Fruit fly (Drosophila melanogaster) whole organism, embryonic: ENCODE results near the gene CG12768.

ENCODE experiments used
- CG10209 ChIP-seq: fragments of 200-800 bp; sonication (Bioruptor generic); optimal IDR thresholded peaks from 3 replicates; lab custom pipeline; 2017; ENCODE audit warnings: missing biosample characterization, mild to moderate bottlenecking, missing genetic modification characterization, missing genetic modification reagents
- CG10979 ChIP-seq: fragments of 200-800 bp; sonication (Bioruptor generic); optimal IDR thresholded peaks from 2 replicates; lab custom pipeline; 2018; ENCODE audit warnings: missing biosample characterization, mild to moderate bottlenecking, missing genetic modification characterization, moderate library complexity
- CG11085 ChIP-seq: fragments of 200-800 bp; sonication (Bioruptor generic); IDR thresholded peaks from 2 replicates; pipeline ENCODE4 v1.3.6; 2022; ENCODE audit warnings: missing biosample characterization, missing genetic modification characterization
- CG14014 ChIP-seq: fragments of 200-800 bp; sonication (Bioruptor generic); IDR thresholded peaks from 2 replicates; pipeline ENCODE4 v1.3.6; 2022; ENCODE audit warnings: missing biosample characterization, missing genetic modification characterization
- CG14441 ChIP-seq: fragments of 200-800 bp; sonication (Bioruptor generic); IDR thresholded peaks from 2 replicates; pipeline ENCODE4 v1.3.6; 2022; ENCODE audit warnings: missing biosample characterization, missing genetic modification characterization
- CG15479 ChIP-seq: fragments of 200-800 bp; sonication (Bioruptor generic); optimal IDR thresholded peaks from 3 replicates; lab custom pipeline; 2019; ENCODE audit warnings: missing biosample characterization, mild to moderate bottlenecking, missing genetic modification characterization, moderate library complexity
- CG2199 ChIP-seq: fragments of 200-800 bp; sonication (Bioruptor generic); IDR thresholded peaks from 3 replicates; pipeline ENCODE4 v1.3.6; 2022; ENCODE audit warnings: missing biosample characterization, missing genetic modification characterization
- CG30020 ChIP-seq: fragments of 200-800 bp; optimal IDR thresholded peaks from 2 replicates; lab custom pipeline; 2019; ENCODE audit warnings: missing biosample characterization, mild to moderate bottlenecking, missing genetic modification characterization, moderate library complexity
- CG4328 ChIP-seq: fragments of 200-800 bp; sonication (Bioruptor generic); optimal IDR thresholded peaks from 3 replicates; lab custom pipeline; 2017; ENCODE audit warnings: missing biosample characterization, missing genetic modification reagents, missing genetic modification characterization
- CG4360 ChIP-seq: fragments of 200-800 bp; sonication (Bioruptor generic); IDR thresholded peaks from 2 replicates; pipeline ENCODE4 v1.3.6; 2022; ENCODE audit warnings: missing biosample characterization, missing genetic modification characterization
- CG6175 ChIP-seq: fragments of 200-800 bp; sonication (Bioruptor generic); IDR thresholded peaks from 3 replicates; pipeline ENCODE4 v1.3.6; 2022; ENCODE audit warnings: missing biosample characterization, missing genetic modification characterization
- CG7556 ChIP-seq: fragments of 200-800 bp; sonication (Bioruptor generic); optimal IDR thresholded peaks from 2 replicates; lab custom pipeline; 2017; ENCODE audit warnings: missing biosample characterization, mild to moderate bottlenecking, missing genetic modification characterization
- CG8478 ChIP-seq: fragments of >200 bp; optimal IDR thresholded peaks from 2 replicates; lab custom pipeline; 2018
- CG8765 ChIP-seq: fragments of 200-800 bp; sonication (Bioruptor generic); IDR thresholded peaks from 2 replicates; pipeline ENCODE4 v1.3.6; 2022; ENCODE audit warnings: missing biosample characterization, missing genetic modification characterization
- CTCF ChIP-seq: fragments of 200-800 bp; sonication (Bioruptor generic); optimal IDR thresholded peaks from 2 replicates; lab custom pipeline; 2017; ENCODE audit warnings: missing biosample characterization, mild to moderate bottlenecking, missing genetic modification characterization, moderate library complexity
- Dip2 ChIP-seq: fragments of 200-800 bp; sonication (Bioruptor generic); IDR thresholded peaks from 2 replicates; pipeline ENCODE4 v1.3.6; 2022; ENCODE audit warnings: missing biosample characterization, missing genetic modification characterization
- Lhr ChIP-seq: fragments of 200-800 bp; sonication (Bioruptor generic); optimal IDR thresholded peaks from 3 replicates; lab custom pipeline; 2017; ENCODE audit warnings: mild to moderate bottlenecking, missing biosample characterization, missing genetic modification reagents, missing genetic modification characterization
- cad ChIP-seq: fragments of >200 bp; optimal IDR thresholded peaks from 2 replicates; lab custom pipeline; 2017; ENCODE audit warnings: missing biosample characterization, missing genetic modification characterization
- cwo ChIP-seq: fragments of 200-800 bp; sonication (Bioruptor generic); optimal IDR thresholded peaks from 3 replicates; lab custom pipeline; 2017; ENCODE audit warnings: missing biosample characterization, missing genetic modification characterization, mild to moderate bottlenecking, moderate library complexity, missing genetic modification reagents
- dpn ChIP-seq, 2 experiments: fragments of 200-800 bp; sonication (Bioruptor generic); optimal IDR thresholded peaks; 3 replicates each; lab custom pipeline; 2016; ENCODE audit warnings: missing biosample characterization in 2 of 2, missing genetic modification characterization in 2 of 2
- en ChIP-seq: fragments of 200-800 bp; sonication (Bioruptor generic); optimal IDR thresholded peaks from 2 replicates; lab custom pipeline; 2016; ENCODE audit warnings: missing biosample characterization, missing genetic modification characterization
- gem ChIP-seq: fragments of 200-800 bp; sonication (Bioruptor generic); optimal IDR thresholded peaks from 2 replicates; lab custom pipeline; 2019; ENCODE audit warnings: missing biosample characterization, mild to moderate bottlenecking, missing genetic modification characterization, moderate library complexity
- jing ChIP-seq: fragments of 200-800 bp; sonication (Bioruptor generic); optimal IDR thresholded peaks from 2 replicates; lab custom pipeline; 2018; ENCODE audit warnings: missing biosample characterization, mild to moderate bottlenecking, missing genetic modification characterization
- maf-S ChIP-seq: fragments of 200-800 bp; sonication (Bioruptor generic); optimal IDR thresholded peaks from 2 replicates; lab custom pipeline; 2016; ENCODE audit warnings: missing biosample characterization, missing genetic modification characterization
- nerfin-1 ChIP-seq: fragments of 200-800 bp; sonication (Bioruptor generic); optimal IDR thresholded peaks from 3 replicates; lab custom pipeline; 2019; ENCODE audit warnings: missing biosample characterization, mild to moderate bottlenecking, missing genetic modification characterization, moderate library complexity
- onecut ChIP-seq: fragments of 200-800 bp; sonication (Bioruptor generic); IDR thresholded peaks from 2 replicates; pipeline ENCODE4 v1.3.6; 2022; ENCODE audit warnings: missing biosample characterization, missing genetic modification characterization
- peb ChIP-seq: fragments of 200-800 bp; sonication (Bioruptor generic); IDR thresholded peaks from 2 replicates; pipeline ENCODE4 v1.3.6; 2022; ENCODE audit warnings: missing biosample characterization, missing genetic modification characterization
- pita ChIP-seq: fragments of 200-800 bp; sonication (Bioruptor generic); optimal IDR thresholded peaks from 2 replicates; lab custom pipeline; 2017; ENCODE audit warnings: missing biosample characterization, mild to moderate bottlenecking, missing genetic modification characterization
- pnt ChIP-seq: fragments of 200-800 bp; sonication (Bioruptor generic); optimal IDR thresholded peaks from 3 replicates; lab custom pipeline; 2016; ENCODE audit warnings: missing biosample characterization, missing genetic modification characterization
- pros ChIP-seq: fragments of 200-800 bp; sonication (Bioruptor generic); optimal IDR thresholded peaks from 3 replicates; lab custom pipeline; 2019; ENCODE audit warnings: missing biosample characterization, mild to moderate bottlenecking, missing genetic modification characterization, moderate library complexity
- sens ChIP-seq: fragments of 200-800 bp; sonication (Bioruptor generic); peaks from one replicate; lab custom pipeline; 2016; ENCODE audit warnings: missing biosample characterization, missing genetic modification characterization
- sisA ChIP-seq: fragments of 200-800 bp; sonication (Bioruptor generic); IDR thresholded peaks from 2 replicates; pipeline ENCODE4 v1.3.6; 2022; ENCODE audit warnings: missing biosample characterization, missing genetic modification characterization
- sqz ChIP-seq: fragments of 200-800 bp; sonication (Bioruptor generic); optimal IDR thresholded peaks from 3 replicates; lab custom pipeline; 2018; ENCODE audit warnings: missing biosample characterization, mild to moderate bottlenecking, missing genetic modification characterization
- unc-4 ChIP-seq: fragments of 200-800 bp; sonication (Bioruptor generic); IDR thresholded peaks from 2 replicates; pipeline ENCODE4 v1.3.6; 2022; ENCODE audit warnings: missing biosample characterization, missing genetic modification characterization; ENCODE audit not compliant: partially characterized antibody
- zen2 ChIP-seq: fragments of 200-800 bp; sonication (Bioruptor generic); IDR thresholded peaks from 3 replicates; pipeline ENCODE4 v1.3.6; 2022; ENCODE audit warnings: missing biosample characterization, missing genetic modification characterization; ENCODE audit not compliant: partially characterized antibody

Gene CG12768

dm6 chr3L:22947993-22948954 lies 38.0 kb downstream of the CG12768 start (continued):
- TF ChIP-seq unc-4 (no peak), cad (GFP tag; lab: Kevin White, UChicago) (no peak), CG11085 (GFP tag; lab: Robert Waterston, UW) (no peak), CG8478 (no peak), CG10209 (peak; percentile 3), dpn (GFP tag; optimal IDR thresholded peaks at IDR 0.05; lab: Kevin White, UChicago) (no peak), CG30020 (no peak), en (GFP tag; lab: Kevin White, UChicago) (no peak), CG8765 (GFP tag; lab: Robert Waterston, UW) (no peak), maf-S (no peak), onecut (GFP tag; lab: Robert Waterston, UW) (no peak), CG6175 (GFP tag; lab: Robert Waterston, UW) (no peak), cwo (GFP tag; lab: Kevin White, UChicago) (no peak)

dm6 chr3L:22952703-22953102 lies 42.4 kb downstream of the CG12768 start:
- TF ChIP-seq pnt (GFP tag; lab: Kevin White, UChicago) (no peak), CG7556 (GFP tag; lab: Kevin White, UChicago) (no peak), sens (GFP tag; lab: Kevin White, UChicago) (peak; percentile 52), CG2199 (GFP tag; lab: Robert Waterston, UW) (peak; percentile 79; the same call in 2 of the 3 replicates), pros (peak; percentile 93), sqz (peak; percentile 1), CG4360 (GFP tag; lab: Robert Waterston, UW) (peak; percentile 45; the same call in 1 of the 2 replicates), CG15479 (GFP tag; lab: Kevin White, UChicago) (peak; percentile 85), nerfin-1 (tag; lab: Kevin White, UChicago) (peak; percentile 75)

- TF ChIP-seq jing (GFP tag; lab: Kevin White, UChicago) (no peak), peb (GFP tag; lab: Robert Waterston, UW) (no peak), sisA (GFP tag; lab: Robert Waterston, UW) (no peak), CG10979 (tag; lab: Kevin White, UChicago) (no peak), CG4328 (GFP tag; lab: Kevin White, UChicago) (no peak), gem (no peak), zen2 (no peak)
- TF ChIP-seq, all 482 proteins: peak for 0
Measured at dm6 chr3L:22955202-22955601, 44.9 kb downstream of the CG12768 start, which contains the start of gene CG32461. Gene CG32461 (minus strand): TSS chr3L:22955302.

- TF ChIP-seq Lhr (GFP tag; lab: Kevin White, UChicago) (peak; percentile 26), Dip2 (peak; percentile 90), CG14441 (GFP tag; lab: Robert Waterston, UW) (no peak), CTCF (GFP tag; lab: Kevin White, UChicago) (peak; percentile 92), CG14014 (no peak), CG2199 (GFP tag; lab: Robert Waterston, UW) (0 out of 3 replicates have a peak, but pooled peaks have one; percentile 20), pita (peak; percentile 17)
- TF ChIP-seq, all 482 proteins: peak for 5
Measured at dm6 chr3L:22958171-22958570, 47.9 kb downstream of the CG12768 start.
